Fruit fly (Drosophila melanogaster) whole organism, embryonic: ENCODE measurements around the gene CG18766.

Experiments
- Bgb ChIP-seq: fragments of 200-800 bp; sonication (Bioruptor generic); IDR thresholded peaks from 2 replicates; pipeline ENCODE4 v1.3.6; 2022; ENCODE audit warnings: missing biosample characterization, missing genetic modification characterization; ENCODE audit not compliant: partially characterized antibody
- CG10209 ChIP-seq: fragments of 200-800 bp; sonication (Bioruptor generic); optimal IDR thresholded peaks from 3 replicates; lab custom pipeline; 2017; ENCODE audit warnings: missing biosample characterization, mild to moderate bottlenecking, missing genetic modification characterization, missing genetic modification reagents
- CG10462 ChIP-seq: fragments of 200-800 bp; sonication (Bioruptor generic); optimal IDR thresholded peaks from 2 replicates; lab custom pipeline; 2016; ENCODE audit warnings: missing biosample characterization, missing genetic modification characterization
- CG12155 ChIP-seq: fragments of 200-800 bp; sonication (Bioruptor generic); optimal IDR thresholded peaks from 3 replicates; lab custom pipeline; 2016; ENCODE audit warnings: missing biosample characterization, missing genetic modification characterization
- CG13624 ChIP-seq: fragments of 200-800 bp; sonication (Bioruptor generic); optimal IDR thresholded peaks from 2 replicates; lab custom pipeline; 2016; ENCODE audit warnings: missing biosample characterization, missing genetic modification characterization
- CG14710 ChIP-seq: fragments of 200-800 bp; sonication (Bioruptor generic); optimal IDR thresholded peaks from 3 replicates; lab custom pipeline; 2019; ENCODE audit warnings: missing biosample characterization, mild to moderate bottlenecking, missing genetic modification characterization, moderate library complexity
- CG14860 ChIP-seq: fragments of 200-800 bp; sonication (Bioruptor generic); IDR thresholded peaks from 3 replicates; pipeline ENCODE4 v1.3.6; 2022; ENCODE audit warnings: missing biosample characterization, missing genetic modification characterization; ENCODE audit not compliant: partially characterized antibody
- CG15514 ChIP-seq: fragments of 200-800 bp; sonication (Bioruptor generic); optimal IDR thresholded peaks from 3 replicates; lab custom pipeline; 2017; ENCODE audit warnings: missing biosample characterization, missing genetic modification characterization, mild to moderate bottlenecking, moderate library complexity, missing genetic modification reagents
- CG15601 ChIP-seq: fragments of 200-800 bp; sonication (Bioruptor generic); optimal IDR thresholded peaks from 3 replicates; lab custom pipeline; 2019; ENCODE audit warnings: missing biosample characterization, mild to moderate bottlenecking, missing genetic modification characterization, moderate library complexity
- CG16779 ChIP-seq: fragments of 200-800 bp; sonication (Bioruptor generic); IDR thresholded peaks from 2 replicates; pipeline ENCODE4 v1.3.6; 2022; ENCODE audit warnings: missing biosample characterization, missing genetic modification characterization
- CG18476 ChIP-seq: fragments of 200-800 bp; sonication (Bioruptor generic); optimal IDR thresholded peaks from 2 replicates; lab custom pipeline; 2016; ENCODE audit warnings: missing biosample characterization, mild to moderate bottlenecking, missing genetic modification characterization
- CG31365 ChIP-seq: fragments of 200-800 bp; sonication (Bioruptor generic); optimal IDR thresholded peaks from 2 replicates; lab custom pipeline; 2018; ENCODE audit warnings: missing biosample characterization, mild to moderate bottlenecking, missing genetic modification characterization
- CG3407 ChIP-seq: fragments of 200-800 bp; sonication (Bioruptor generic); optimal IDR thresholded peaks from 2 replicates; lab custom pipeline; 2018; ENCODE audit warnings: missing biosample characterization, mild to moderate bottlenecking, missing genetic modification characterization
- CG3847 ChIP-seq: fragments of 200-800 bp; sonication (Bioruptor generic); IDR thresholded peaks from 2 replicates; pipeline ENCODE4 v1.3.6; 2022; ENCODE audit warnings: missing biosample characterization, missing genetic modification characterization
- CG3995 ChIP-seq: fragments of 200-800 bp; sonication (Bioruptor generic); optimal IDR thresholded peaks from 3 replicates; lab custom pipeline; 2016; ENCODE audit warnings: missing biosample characterization, missing genetic modification characterization
- CG8281 ChIP-seq: fragments of 200-800 bp; sonication (Bioruptor generic); optimal IDR thresholded peaks from 2 replicates; lab custom pipeline; 2018; ENCODE audit warnings: missing biosample characterization, mild to moderate bottlenecking, missing genetic modification characterization, moderate library complexity
- CG8478 ChIP-seq: fragments of >200 bp; optimal IDR thresholded peaks from 2 replicates; lab custom pipeline; 2018
- CG9797 ChIP-seq: fragments of 200-800 bp; sonication (Bioruptor generic); optimal IDR thresholded peaks from 3 replicates; lab custom pipeline; 2018; ENCODE audit warnings: missing biosample characterization, mild to moderate bottlenecking, missing genetic modification characterization
- Chrac-16 ChIP-seq: fragments of 200-800 bp; sonication (Bioruptor generic); optimal IDR thresholded peaks from 3 replicates; lab custom pipeline; 2016; ENCODE audit warnings: missing biosample characterization, missing genetic modification characterization
- E2f2 ChIP-seq: fragments of 200-800 bp; sonication (Bioruptor generic); IDR thresholded peaks from 2 replicates; pipeline ENCODE4 v1.3.6; 2022; ENCODE audit warnings: missing biosample characterization, missing genetic modification characterization
- Ets97D ChIP-seq: fragments of 200-800 bp; sonication (Bioruptor generic); optimal IDR thresholded peaks from 3 replicates; lab custom pipeline; 2016; ENCODE audit warnings: missing biosample characterization, missing genetic modification characterization
- Fer1 ChIP-seq: fragments of 200-800 bp; sonication (Bioruptor generic); optimal IDR thresholded peaks from 2 replicates; lab custom pipeline; 2017; ENCODE audit warnings: missing biosample characterization, mild to moderate bottlenecking, missing genetic modification characterization
- HLH4C ChIP-seq: fragments of 200-800 bp; sonication (Bioruptor generic); IDR thresholded peaks from 3 replicates; pipeline ENCODE4 v1.3.6; 2022; ENCODE audit warnings: missing biosample characterization, missing genetic modification characterization; ENCODE audit not compliant: partially characterized antibody
- Hmr ChIP-seq: fragments of 200-800 bp; sonication (Bioruptor generic); optimal IDR thresholded peaks from 3 replicates; lab custom pipeline; 2017; ENCODE audit warnings: mild to moderate bottlenecking, missing biosample characterization, missing genetic modification reagents, missing genetic modification characterization
- Max ChIP-seq: fragments of 200-800 bp; sonication (Bioruptor generic); optimal IDR thresholded peaks from 2 replicates; lab custom pipeline; 2016; ENCODE audit warnings: missing biosample characterization, mild to moderate bottlenecking, missing genetic modification characterization
- Neu2 ChIP-seq: fragments of 200-800 bp; sonication (Bioruptor generic); optimal IDR thresholded peaks from 3 replicates; lab custom pipeline; 2016; ENCODE audit warnings: missing biosample characterization, missing genetic modification characterization, borderline replicate concordance
- Pdp1 ChIP-seq, 2 experiments: fragments of 200-800 bp; sonication (Bioruptor generic); optimal IDR thresholded peaks; 3 replicates each; lab custom pipeline; 2016; ENCODE audit warnings: missing biosample characterization in 2 of 2, missing genetic modification characterization in 2 of 2, mild to moderate bottlenecking in 1 of 2, moderate library complexity in 1 of 2
- Rx ChIP-seq: fragments of 200-800 bp; sonication (Bioruptor generic); IDR thresholded peaks from 2 replicates; pipeline ENCODE4 v1.3.6; 2022; ENCODE audit warnings: missing biosample characterization, missing genetic modification characterization
- Sin3A ChIP-seq: fragments of >200 bp; optimal IDR thresholded peaks from 2 replicates; lab custom pipeline; 2018
- Spps ChIP-seq: fragments of 200-800 bp; sonication (Bioruptor generic); optimal IDR thresholded peaks from 2 replicates; lab custom pipeline; 2018; ENCODE audit warnings: missing biosample characterization, mild to moderate bottlenecking, missing genetic modification characterization
- Tbp ChIP-seq: fragments of >200 bp; optimal IDR thresholded peaks from 2 replicates; lab custom pipeline; 2018; ENCODE audit warnings: missing biosample characterization, missing genetic modification characterization
- ab ChIP-seq: fragments of 200-800 bp; sonication (Bioruptor generic); optimal IDR thresholded peaks from 2 replicates; lab custom pipeline; 2016; ENCODE audit warnings: missing biosample characterization, missing genetic modification characterization
- ato ChIP-seq: fragments of 200-800 bp; sonication (Bioruptor generic); IDR thresholded peaks from 2 replicates; pipeline ENCODE4 v1.3.6; 2022; ENCODE audit warnings: missing biosample characterization, missing genetic modification characterization; ENCODE audit not compliant: partially characterized antibody
- btn ChIP-seq: fragments of 200-800 bp; sonication (Bioruptor generic); optimal IDR thresholded peaks from 2 replicates; lab custom pipeline; 2016; ENCODE audit warnings: missing biosample characterization, missing genetic modification characterization
- cato ChIP-seq: fragments of 200-800 bp; sonication (Bioruptor generic); optimal IDR thresholded peaks from 2 replicates; lab custom pipeline; 2016; ENCODE audit warnings: missing biosample characterization, missing genetic modification characterization, borderline replicate concordance
- corto ChIP-seq: fragments of 200-800 bp; sonication (Bioruptor generic); optimal IDR thresholded peaks from 2 replicates; lab custom pipeline; 2016; ENCODE audit warnings: missing biosample characterization, mild to moderate bottlenecking, missing genetic modification characterization, moderate library complexity
- danr ChIP-seq: fragments of 200-800 bp; sonication (Bioruptor generic); IDR thresholded peaks from 2 replicates; pipeline ENCODE4 v1.3.6; 2022; ENCODE audit warnings: missing biosample characterization, missing genetic modification characterization
- dm ChIP-seq: fragments of 200-800 bp; sonication (Bioruptor generic); optimal IDR thresholded peaks from 3 replicates; lab custom pipeline; 2016; ENCODE audit warnings: missing biosample characterization, missing genetic modification characterization
- fd102C ChIP-seq: fragments of 200-800 bp; sonication (Bioruptor generic); optimal IDR thresholded peaks from 2 replicates; lab custom pipeline; 2018; ENCODE audit warnings: missing biosample characterization, mild to moderate bottlenecking, missing genetic modification characterization, moderate library complexity
- gcm ChIP-seq: fragments of 200-800 bp; sonication (Bioruptor generic); optimal IDR thresholded peaks from 2 replicates; lab custom pipeline; 2019; ENCODE audit warnings: missing biosample characterization, mild to moderate bottlenecking, missing genetic modification characterization, moderate library complexity
- kni ChIP-seq: fragments of 200-800 bp; sonication (Bioruptor generic); optimal IDR thresholded peaks from 3 replicates; lab custom pipeline; 2017; ENCODE audit warnings: mild to moderate bottlenecking, missing biosample characterization, missing genetic modification reagents, missing genetic modification characterization
- knrl ChIP-seq: fragments of 200-800 bp; sonication (Bioruptor generic); IDR thresholded peaks from 3 replicates; pipeline ENCODE4 v1.3.6; 2022; ENCODE audit warnings: missing biosample characterization, missing genetic modification characterization; ENCODE audit not compliant: partially characterized antibody
- lab ChIP-seq: fragments of 200-800 bp; sonication (Bioruptor generic); optimal IDR thresholded peaks from 3 replicates; lab custom pipeline; 2017; ENCODE audit warnings: missing biosample characterization, missing genetic modification characterization, mild to moderate bottlenecking, moderate library complexity, missing genetic modification reagents
- mld ChIP-seq: fragments of 200-800 bp; sonication (Bioruptor generic); IDR thresholded peaks from 3 replicates; pipeline ENCODE4 v1.3.6; 2022; ENCODE audit warnings: missing biosample characterization, missing genetic modification characterization; ENCODE audit not compliant: partially characterized antibody
- odd ChIP-seq: fragments of 200-800 bp; sonication (Bioruptor generic); optimal IDR thresholded peaks from 2 replicates; lab custom pipeline; 2017; ENCODE audit warnings: missing biosample characterization, mild to moderate bottlenecking, missing genetic modification characterization
- peb ChIP-seq: fragments of 200-800 bp; sonication (Bioruptor generic); IDR thresholded peaks from 2 replicates; pipeline ENCODE4 v1.3.6; 2022; ENCODE audit warnings: missing biosample characterization, missing genetic modification characterization
- sna ChIP-seq: fragments of 200-800 bp; sonication (Bioruptor generic); IDR thresholded peaks from 2 replicates; pipeline ENCODE4 v1.3.6; 2022; ENCODE audit warnings: missing biosample characterization, missing genetic modification characterization; ENCODE audit not compliant: partially characterized antibody
- vnd ChIP-seq: fragments of 200-800 bp; sonication (Bioruptor generic); IDR thresholded peaks from 3 replicates; pipeline ENCODE4 v1.3.6; 2022; ENCODE audit warnings: missing biosample characterization, missing genetic modification characterization; ENCODE audit not compliant: partially characterized antibody

CG18766 gene

dm6 chr3R:27238438-27239301, 6.4 kb downstream of the CG18766 start, which contains the start of the genes CG31064 and PolA2 (continued):
- no peak for TF ChIP-seq ab (GFP tag; lab: Kevin White, UChicago)
- peak; percentile 80 for TF ChIP-seq vnd (GFP tag; lab: Robert Waterston, UW)
- TF ChIP-seq Pdp1 (GFP tag; optimal IDR thresholded peaks at IDR 0.05; lab: Kevin White, UChicago): no peak
- TF ChIP-seq Tbp: no peak
- no peak for TF ChIP-seq danr (GFP tag; lab: Robert Waterston, UW)
- TF ChIP-seq CG14860 (GFP tag; lab: Robert Waterston, UW): peak; percentile 79; the same call in 2 of the 3 replicates
- TF ChIP-seq CG16779: no peak
- TF ChIP-seq CG3995 (GFP tag; lab: Kevin White, UChicago): peak; percentile 100
- peak; percentile 58; the same call in 2 of the 3 replicates for TF ChIP-seq knrl
- TF ChIP-seq HLH4C: peak; percentile 91
- TF ChIP-seq kni (GFP tag; lab: Kevin White, UChicago): peak; percentile 26
- TF ChIP-seq CG31365 (tag; lab: Kevin White, UChicago): no peak
- peak; percentile 7 for TF ChIP-seq CG13624 (GFP tag; lab: Kevin White, UChicago)
- TF ChIP-seq Neu2 (GFP tag; lab: Kevin White, UChicago): no peak
- no peak for TF ChIP-seq cato (GFP tag; lab: Kevin White, UChicago)
- TF ChIP-seq Spps (tag; lab: Kevin White, UChicago): no peak
- TF ChIP-seq Ets97D (GFP tag; lab: Kevin White, UChicago): peak; percentile 50
- peak; percentile 94 for TF ChIP-seq CG8281 (tag; lab: Kevin White, UChicago)
- peak; percentile 73; the same call in 1 of the 2 replicates for TF ChIP-seq sna (GFP tag; lab: Robert Waterston, UW)
- TF ChIP-seq ato: peak; percentile 75
- TF ChIP-seq CG9797 (GFP tag; lab: Kevin White, UChicago): peak; percentile 40
- peak; percentile 42 for TF ChIP-seq dm (GFP tag; lab: Kevin White, UChicago)
- no peak for TF ChIP-seq peb
- TF ChIP-seq CG18476 (GFP tag; lab: Kevin White, UChicago): no peak
- TF ChIP-seq CG14710 (tag; lab: Kevin White, UChicago): peak; percentile 76
- TF ChIP-seq CG10462 (GFP tag; lab: Kevin White, UChicago): no peak
- no peak for TF ChIP-seq fd102C
- no peak for TF ChIP-seq corto
- no peak for TF ChIP-seq odd (GFP tag; lab: Kevin White, UChicago)
- TF ChIP-seq CG12155 (GFP tag; lab: Kevin White, UChicago): peak; percentile 8
- TF ChIP-seq mld: peak; percentile 74; the same call in 1 of the 3 replicates
- TF ChIP-seq Chrac-16: no peak
- TF ChIP-seq CG3407 (GFP tag; lab: Kevin White, UChicago): no peak
- TF ChIP-seq CG3847: peak; percentile 51; the same call in 1 of the 2 replicates
- TF ChIP-seq Fer1 (GFP tag; lab: Kevin White, UChicago): no peak
- peak; percentile 88 for TF ChIP-seq CG15514 (GFP tag; lab: Kevin White, UChicago)
- no peak for TF ChIP-seq CG8478 (lab: Kevin White, UChicago)
- TF ChIP-seq Bgb (GFP tag; lab: Robert Waterston, UW): peak; percentile 86
- peak; percentile 92 for TF ChIP-seq E2f2 (GFP tag; lab: Robert Waterston, UW)
- no peak for TF ChIP-seq gcm (GFP tag; lab: Kevin White, UChicago)
- no peak for TF ChIP-seq btn
- TF ChIP-seq Rx (GFP tag; lab: Robert Waterston, UW): no peak
- TF ChIP-seq Hmr (GFP tag; lab: Kevin White, UChicago): peak; percentile 10
- TF ChIP-seq Sin3A (lab: Kevin White, UChicago): peak; percentile 66
- TF ChIP-seq Max (GFP tag; lab: Kevin White, UChicago): no peak
- TF ChIP-seq lab (GFP tag; lab: Kevin White, UChicago): no peak
- TF ChIP-seq CG15601 (tag; lab: Kevin White, UChicago): peak; percentile 15
- TF ChIP-seq CG10209 (GFP tag; lab: Kevin White, UChicago): no peak
